Fruit fly (Drosophila melanogaster): ENCODE measurements around the gene CG3213.

CG3213 gene

DNA sequence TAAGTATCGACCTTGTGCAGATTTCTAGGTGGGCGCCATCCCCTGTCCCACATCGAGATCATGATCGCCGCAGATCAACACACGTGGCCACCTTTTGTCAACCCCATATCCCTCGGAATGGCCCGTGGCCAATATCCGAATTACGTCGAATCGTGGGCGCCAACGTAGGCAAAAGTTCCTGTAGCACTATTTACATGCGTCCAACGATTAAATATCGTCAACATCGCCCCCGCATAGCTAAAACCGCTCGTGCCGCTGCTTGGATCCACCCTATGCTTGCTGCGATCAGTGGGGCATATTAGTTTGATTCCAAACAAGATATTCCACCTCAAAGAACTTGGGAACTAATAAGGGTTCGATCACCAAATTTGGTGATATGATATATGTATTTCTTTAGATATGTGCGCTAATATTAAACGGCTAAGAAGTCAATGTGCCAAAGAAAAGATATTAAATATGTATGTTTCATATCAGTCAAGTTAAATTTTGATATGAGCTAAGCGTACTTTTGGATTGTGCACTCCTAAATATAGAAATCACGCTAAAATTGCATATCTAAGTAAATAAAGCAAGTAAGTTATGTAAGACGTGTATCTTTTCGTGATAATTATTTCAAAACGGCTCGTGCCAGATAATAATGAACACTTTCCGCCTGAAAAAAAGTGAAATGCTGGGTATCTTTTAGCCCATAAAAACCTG, 42.2 kb downstream of the CG3213 start (continued):
- TF ChIP-seq CG3847 (GFP tag; IDR thresholded peaks at IDR 0.05) (no peak), fd64A (GFP tag; optimal IDR thresholded peaks at IDR 0.05) (no peak), Dad (GFP tag; optimal IDR thresholded peaks at IDR 0.05) (no peak), CG9727 (GFP tag; optimal IDR thresholded peaks at IDR 0.05) (peak; percentile 58), CG15514 (GFP tag; optimal IDR thresholded peaks at IDR 0.05) (no peak), CG16779 (GFP tag; IDR thresholded peaks at IDR 0.05) (no peak), CoRest (tag; optimal IDR thresholded peaks at IDR 0.05) (peak; percentile 65), chm (GFP tag; IDR thresholded peaks at IDR 0.05) (no peak), shn (GFP tag; optimal IDR thresholded peaks at IDR 0.05) (peak; percentile 60), vfl (GFP tag; optimal IDR thresholded peaks at IDR 0.05) (no peak), dan (GFP tag; IDR thresholded peaks at IDR 0.05) (no peak), Xrp1 (GFP tag; IDR thresholded peaks at IDR 0.05) (0 out of 2 replicates have a peak, but pooled peaks have one; percentile 20), Lim3 (GFP tag; IDR thresholded peaks at IDR 0.05) (no peak), chn (GFP tag; optimal IDR thresholded peaks at IDR 0.05) (peak; percentile 36), CG12219 (GFP tag; optimal IDR thresholded peaks at IDR 0.05) (no peak), sr (GFP tag; IDR thresholded peaks at IDR 0.05) (peak; percentile 95), Atf-2 (GFP tag; optimal IDR thresholded peaks at IDR 0.05) (peak; percentile 28), CG17186 (GFP tag; optimal IDR thresholded peaks at IDR 0.05) (no peak), kay (GFP tag; optimal IDR thresholded peaks at IDR 0.05) (no peak), gem (tag; optimal IDR thresholded peaks at IDR 0.05) (peak; percentile 64), Spps (tag; optimal IDR thresholded peaks at IDR 0.05) (no peak), CG17568 (GFP tag; optimal IDR thresholded peaks at IDR 0.05) (no peak), MESR4 (GFP tag; optimal IDR thresholded peaks at IDR 0.05) (no peak), CG33213 (GFP tag; optimal IDR thresholded peaks at IDR 0.05) (no peak), Ets97D (GFP tag; optimal IDR thresholded peaks at IDR 0.05) (no peak), Bgb (GFP tag; IDR thresholded peaks at IDR 0.05; ENCODE audit: partially characterized antibody) (peak; percentile 20; the same call in 1 of the 2 replicates), phol (tag; optimal IDR thresholded peaks at IDR 0.05) (peak; percentile 21), Opbp (GFP tag; IDR thresholded peaks at IDR 0.05; ENCODE audit: partially characterized antibody) (no peak), z (GFP tag; IDR thresholded peaks at IDR 0.05) (no peak), NfI (GFP tag; optimal IDR thresholded peaks at IDR 0.05) (peak; percentile 58), schlank (tag; optimal IDR thresholded peaks at IDR 0.05) (peak; percentile 43), chif (GFP tag; optimal IDR thresholded peaks at IDR 0.05) (peak; percentile 3 to 44), CG15269 (tag; optimal IDR thresholded peaks at IDR 0.05) (peak; percentile 22), Adf1 (GFP tag; IDR thresholded peaks at IDR 0.05) (no peak), dimm (GFP tag; IDR thresholded peaks at IDR 0.05) (no peak), Atf6 (GFP tag; IDR thresholded peaks at IDR 0.05) (no peak), crp (GFP tag; optimal IDR thresholded peaks at IDR 0.05) (no peak), CG6854 (GFP tag; optimal IDR thresholded peaks at IDR 0.05) (no peak), Gsc (GFP tag; IDR thresholded peaks at IDR 0.05) (no peak), PHDP (tag; optimal IDR thresholded peaks at IDR 0.05) (peak; percentile 44), Doc2 (GFP tag; IDR thresholded peaks at IDR 0.05) (no peak), E2f1 (GFP tag; IDR thresholded peaks at IDR 0.05) (no peak), sug (tag; optimal IDR thresholded peaks at IDR 0.05) (peak; percentile 38), CG10543 (GFP tag; optimal IDR thresholded peaks at IDR 0.05) (peak; percentile 52), hkb (optimal IDR thresholded peaks at IDR 0.05) (no peak), hkb (GFP tag; IDR thresholded peaks at IDR 0.05) (no peak), CG5180 (GFP tag; optimal IDR thresholded peaks at IDR 0.05) (no peak), CHES-1-like (GFP tag; optimal IDR thresholded peaks at IDR 0.05) (peak; percentile 45), dmrt99B (tag; optimal IDR thresholded peaks at IDR 0.05) (peak; percentile 53), onecut (GFP tag; IDR thresholded peaks at IDR 0.05) (no peak)

Data from whole organism, embryonic.